Worm (Caenorhabditis elegans): ENCODE data around the gene nspc-16.

DNA sequence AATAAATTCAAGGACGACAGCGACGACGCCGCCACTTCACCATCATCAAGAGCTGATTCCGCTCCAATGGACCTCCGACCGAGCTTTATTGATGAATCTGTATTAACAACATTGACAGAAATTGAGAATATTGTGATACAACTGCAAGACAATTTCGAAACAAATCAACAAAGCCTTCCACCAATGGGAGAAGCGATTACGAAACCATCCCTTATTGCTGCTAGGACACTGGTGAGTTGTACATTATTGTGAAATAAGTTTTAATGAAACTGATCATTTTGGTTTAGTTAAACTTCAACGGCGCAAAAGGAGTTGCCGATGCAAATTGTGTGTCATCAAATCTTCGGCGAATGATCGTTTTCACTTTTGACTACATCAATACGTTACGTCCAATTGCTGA is 35.7 kb downstream of the nspc-16 start:
- TF ChIP-seq ceh-36 (tag; optimal IDR thresholded peaks at IDR 0.05) (no peak), scrt-1 (GFP tag; IDR thresholded peaks at IDR 0.05) (no peak), B0310.2 (tag; optimal IDR thresholded peaks at IDR 0.05) (no peak), hmbx-1 (tag; optimal IDR thresholded peaks at IDR 0.05) (no peak), ama-1 (optimal IDR thresholded peaks at IDR 0.05) (no peak), tbx-37 (GFP tag; conservative IDR thresholded peaks at IDR 0.05) (no peak), sea-1 (GFP tag; conservative IDR thresholded peaks at IDR 0.05) (no peak), aly-1 (tag; optimal IDR thresholded peaks at IDR 0.05) (no peak), flt-1 (GFP tag; IDR thresholded peaks at IDR 0.05) (no peak), hnd-1 (tag; optimal IDR thresholded peaks at IDR 0.05) (no peak), pes-1 (GFP tag; IDR thresholded peaks at IDR 0.05) (no peak)
